Worm (Caenorhabditis elegans): Measurements from ENCODE around the gene K02D10.1.

K02D10.1 gene

ce11 chrIII:8744765-8745164 lies 24.6 kb upstream of the K02D10.1 start:
- TF ChIP-seq fkh-10 (GFP tag; optimal IDR thresholded peaks at IDR 0.05) (peak; percentile 76), mxl-3 (GFP tag; optimal IDR thresholded peaks at IDR 0.05) (no peak), ceh-20 (GFP tag; IDR thresholded peaks at IDR 0.05) (no peak)

ce11 chrIII:8745214-8745613 lies 24.1 kb upstream of the K02D10.1 start:
- TF ChIP-seq nhr-11 (tag; optimal IDR thresholded peaks at IDR 0.05) (no peak), daf-8 (GFP tag; IDR thresholded peaks at IDR 0.05) (no peak), php-3 (GFP tag; IDR thresholded peaks at IDR 0.05) (no peak), nhr-48 (tag; optimal IDR thresholded peaks at IDR 0.05) (no peak), duxl-1 (tag; optimal IDR thresholded peaks at IDR 0.05; ENCODE audit: poor library complexity) (no peak), skn-1 (tag; optimal IDR thresholded peaks at IDR 0.05) (no peak), unc-62 (GFP tag; optimal IDR thresholded peaks at IDR 0.05 in 1 of 2) (peak in 1 of 2 experiments; percentile 95), unc-62 (tag; optimal IDR thresholded peaks at IDR 0.05) (no peak)

DNA sequence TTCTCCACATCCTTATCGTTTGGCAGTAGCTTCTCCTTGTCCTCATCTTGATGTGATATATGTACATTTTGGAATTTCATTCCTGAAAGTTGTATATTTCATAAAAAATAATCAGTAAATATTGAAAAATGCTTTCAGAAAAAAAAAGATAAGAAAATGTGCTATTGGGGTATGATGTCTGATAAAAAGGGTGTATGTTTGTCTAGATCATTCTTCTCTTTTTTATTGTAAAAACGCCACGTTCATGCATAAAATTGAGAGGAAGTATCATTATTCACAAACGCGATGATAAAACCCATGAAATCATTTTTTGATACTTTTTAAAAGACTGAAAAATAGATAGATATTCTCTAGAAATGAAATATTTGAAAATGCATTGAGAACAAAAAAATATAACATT lies 20.7 kb upstream of the K02D10.1 start:
- TF ChIP-seq lir-3 (tag; optimal IDR thresholded peaks at IDR 0.05) (no peak), mdl-1 (tag; optimal IDR thresholded peaks at IDR 0.05) (peak in 1 of 2 experiments; percentile 43), lin-1 (GFP tag; IDR thresholded peaks at IDR 0.05) (no peak), dmd-8 (GFP tag; IDR thresholded peaks at IDR 0.05) (no peak), nhr-48 (tag; optimal IDR thresholded peaks at IDR 0.05) (peak; percentile 24), lsy-2 (tag; optimal IDR thresholded peaks at IDR 0.05) (peak in 1 of 2 experiments; percentile 29), ztf-11 (tag; optimal IDR thresholded peaks at IDR 0.05) (no peak), egl-27 (tag; optimal IDR thresholded peaks at IDR 0.05) (no peak), nhr-6 (tag; optimal IDR thresholded peaks at IDR 0.05) (peak; percentile 11), mep-1 (tag; optimal IDR thresholded peaks at IDR 0.05) (peak; percentile 37), nhr-77 (tag; optimal IDR thresholded peaks at IDR 0.05) (peak; percentile 48), nhr-102 (tag; optimal IDR thresholded peaks at IDR 0.05) (no peak), snpc-4 (tag; optimal IDR thresholded peaks at IDR 0.05) (no peak), T20F7.1 (GFP tag; optimal IDR thresholded peaks at IDR 0.05) (no peak), dmd-6 (GFP tag; IDR thresholded peaks at IDR 0.05) (peak; percentile 71), arid-1 (GFP tag; conservative IDR thresholded peaks at IDR 0.05) (no peak), ama-1 (optimal IDR thresholded peaks at IDR 0.05) (no peak), mxl-2 (GFP tag; conservative IDR thresholded peaks at IDR 0.05) (no peak), Y48G9A.11 (GFP tag; IDR thresholded peaks at IDR 0.05) (no peak), snpc-1.2 (GFP tag; IDR thresholded peaks at IDR 0.05) (no peak), pqm-1 (tag; optimal IDR thresholded peaks at IDR 0.05) (peak; percentile 92), hlh-30 (tag; optimal IDR thresholded peaks at IDR 0.05; ENCODE audit: insufficient read depth) (peak; percentile 2), Y105C5A.15 (GFP tag; IDR thresholded peaks at IDR 0.05) (no peak), php-3 (GFP tag; IDR thresholded peaks at IDR 0.05) (peak; percentile 93), dve-1 (tag; optimal IDR thresholded peaks at IDR 0.05; ENCODE audit: insufficient read depth) (peak; percentile 83), hlh-11 (tag; optimal IDR thresholded peaks at IDR 0.05) (peak; percentile 78), hif-1 (tag; optimal IDR thresholded peaks at IDR 0.05) (no peak), F37D6.2 (tag; optimal IDR thresholded peaks at IDR 0.05) (no peak), nhr-28 (tag; optimal IDR thresholded peaks at IDR 0.05) (peak; percentile 70), aha-1 (tag) (no peak), D1046.2 (GFP tag; IDR thresholded peaks at IDR 0.05) (no peak), daf-16 (GFP tag; optimal IDR thresholded peaks at IDR 0.05) (no peak), daf-16 (tag; optimal IDR thresholded peaks at IDR 0.05) (peak; percentile 67), jun-1 (tag; optimal IDR thresholded peaks at IDR 0.05) (no peak)
